Fruit fly (Drosophila melanogaster) whole organism, embryonic: Measurements from ENCODE around the gene CG31804.

ENCODE experiments used
- Aef1 ChIP-seq: fragments of 200-800 bp; sonication (Bioruptor generic); IDR thresholded peaks from 3 replicates; pipeline ENCODE4 v1.3.6; 2022; ENCODE audit warnings: missing biosample characterization, missing genetic modification characterization
- Atf-2 ChIP-seq: fragments of 200-800 bp; sonication (Bioruptor generic); optimal IDR thresholded peaks from 2 replicates; lab custom pipeline; 2016; ENCODE audit warnings: missing biosample characterization, missing genetic modification characterization
- Awh ChIP-seq: fragments of 200-800 bp; sonication (Bioruptor generic); IDR thresholded peaks from 2 replicates; pipeline ENCODE4, ENCODE4 v1.3.6; 2022; ENCODE audit warnings: missing biosample characterization, missing genetic modification characterization
- B-H2 ChIP-seq: fragments of 200-800 bp; sonication (Bioruptor generic); optimal IDR thresholded peaks from 2 replicates; lab custom pipeline; 2018; ENCODE audit warnings: missing biosample characterization, mild to moderate bottlenecking, missing genetic modification characterization
- BtbVII ChIP-seq: fragments of 200-800 bp; sonication (Bioruptor generic); optimal IDR thresholded peaks from 3 replicates; lab custom pipeline; 2017; ENCODE audit warnings: missing biosample characterization, mild to moderate bottlenecking, missing genetic modification characterization
- CG10543 ChIP-seq: fragments of 200-800 bp; sonication (Bioruptor generic); optimal IDR thresholded peaks from 3 replicates; lab custom pipeline; 2017; ENCODE audit warnings: missing biosample characterization, mild to moderate bottlenecking, missing genetic modification characterization, moderate library complexity
- CG11093 ChIP-seq: fragments of 200-800 bp; sonication (Bioruptor generic); IDR thresholded peaks from 3 replicates; pipeline ENCODE4 v1.3.6; 2022; ENCODE audit warnings: missing biosample characterization, missing genetic modification characterization
- CG11398 ChIP-seq: fragments of 200-800 bp; sonication (Bioruptor generic); optimal IDR thresholded peaks from 2 replicates; lab custom pipeline; 2016; ENCODE audit warnings: missing biosample characterization, missing genetic modification characterization
- CG12942 ChIP-seq: fragments of 200-800 bp; sonication (Bioruptor generic); optimal IDR thresholded peaks from 3 replicates; lab custom pipeline; 2016; ENCODE audit warnings: missing biosample characterization, missing genetic modification characterization
- CG14050 ChIP-seq: fragments of 200-800 bp; sonication (Bioruptor generic); IDR thresholded peaks from 3 replicates; pipeline ENCODE4 v1.3.6; 2022; ENCODE audit warnings: missing biosample characterization, missing genetic modification characterization
- CG14667 ChIP-seq: fragments of 200-800 bp; sonication (Bioruptor generic); IDR thresholded peaks from 2 replicates; pipeline ENCODE4 v1.3.6; 2022; ENCODE audit warnings: missing biosample characterization, missing genetic modification characterization
- CG31388 ChIP-seq: fragments of 200-800 bp; sonication (Bioruptor generic); optimal IDR thresholded peaks from 2 replicates; lab custom pipeline; 2016; ENCODE audit warnings: missing biosample characterization, missing genetic modification characterization
- CG42726 ChIP-seq: fragments of 200-800 bp; sonication (Bioruptor generic); IDR thresholded peaks from 2 replicates; pipeline ENCODE4 v1.3.6; 2022; ENCODE audit warnings: missing biosample characterization, missing genetic modification characterization; ENCODE audit not compliant: partially characterized antibody
- CG6654 ChIP-seq: fragments of 200-800 bp; sonication (Bioruptor generic); optimal IDR thresholded peaks from 2 replicates; lab custom pipeline; 2017; ENCODE audit warnings: missing biosample characterization, mild to moderate bottlenecking, missing genetic modification characterization
- CG6813 ChIP-seq: fragments of 200-800 bp; sonication (Bioruptor generic); optimal IDR thresholded peaks from 2 replicates; lab custom pipeline; 2017; ENCODE audit warnings: missing biosample characterization, missing genetic modification characterization, mild to moderate bottlenecking, moderate library complexity, missing genetic modification reagents
- CG8388 ChIP-seq: fragments of 200-800 bp; sonication (Bioruptor generic); optimal IDR thresholded peaks from 2 replicates; lab custom pipeline; 2019; ENCODE audit warnings: missing biosample characterization, mild to moderate bottlenecking, missing genetic modification characterization, moderate library complexity
- CG9727 ChIP-seq: fragments of 200-800 bp; sonication (Bioruptor generic); optimal IDR thresholded peaks from 3 replicates; lab custom pipeline; 2017; ENCODE audit warnings: missing biosample characterization, mild to moderate bottlenecking, missing genetic modification characterization
- CHES-1-like ChIP-seq: fragments of 200-800 bp; sonication (Bioruptor generic); optimal IDR thresholded peaks from 2 replicates; lab custom pipeline; 2016; ENCODE audit warnings: missing biosample characterization, missing genetic modification characterization
- D19B ChIP-seq: fragments of 200-800 bp; sonication (Bioruptor generic); optimal IDR thresholded peaks from 2 replicates; lab custom pipeline; 2017; ENCODE audit warnings: missing biosample characterization, mild to moderate bottlenecking, missing genetic modification characterization
- E2f1 ChIP-seq: fragments of 200-800 bp; sonication (Bioruptor generic); IDR thresholded peaks from 2 replicates; pipeline ENCODE4 v1.3.6; 2022; ENCODE audit warnings: missing biosample characterization, missing genetic modification characterization
- H15 ChIP-seq: fragments of 200-800 bp; sonication (Bioruptor generic); IDR thresholded peaks from 3 replicates; pipeline ENCODE4 v1.3.6; 2022; ENCODE audit warnings: missing biosample characterization, missing genetic modification characterization
- HLH3B ChIP-seq: fragments of 200-800 bp; sonication (Bioruptor generic); IDR thresholded peaks from 2 replicates; pipeline ENCODE4 v1.3.6; 2022; ENCODE audit warnings: missing biosample characterization, missing genetic modification characterization
- Hmx ChIP-seq: fragments of 200-800 bp; sonication (Bioruptor generic); optimal IDR thresholded peaks from 2 replicates; lab custom pipeline; 2016; ENCODE audit warnings: missing biosample characterization, missing genetic modification characterization
- Hr39 ChIP-seq: fragments of >200 bp; optimal IDR thresholded peaks from 2 replicates; lab custom pipeline; 2017
- Nf-YC ChIP-seq: fragments of 200-800 bp; optimal IDR thresholded peaks from 3 replicates; lab custom pipeline; 2019; ENCODE audit warnings: missing biosample characterization, mild to moderate bottlenecking, missing genetic modification characterization, moderate library complexity
- Xbp1 ChIP-seq: fragments of 200-800 bp; sonication (Bioruptor generic); optimal IDR thresholded peaks from 3 replicates; lab custom pipeline; 2016; ENCODE audit warnings: missing biosample characterization, mild to moderate bottlenecking, missing genetic modification characterization
- ab ChIP-seq: fragments of 200-800 bp; sonication (Bioruptor generic); optimal IDR thresholded peaks from 2 replicates; lab custom pipeline; 2016; ENCODE audit warnings: missing biosample characterization, missing genetic modification characterization
- ac ChIP-seq: fragments of 200-800 bp; sonication (Bioruptor generic); optimal IDR thresholded peaks from 3 replicates; lab custom pipeline; 2017; ENCODE audit warnings: missing biosample characterization, mild to moderate bottlenecking, missing genetic modification characterization
- bigmax ChIP-seq: fragments of 200-800 bp; sonication (Bioruptor generic); optimal IDR thresholded peaks from 2 replicates; lab custom pipeline; 2018; ENCODE audit warnings: missing biosample characterization, mild to moderate bottlenecking, missing genetic modification characterization
- cas ChIP-seq: fragments of 200-800 bp; sonication (Bioruptor generic); IDR thresholded peaks from 2 replicates; pipeline ENCODE4 v1.3.6; 2022; ENCODE audit warnings: missing biosample characterization, missing genetic modification characterization
- cg ChIP-seq: fragments of 200-800 bp; sonication (Bioruptor generic); optimal IDR thresholded peaks from 3 replicates; lab custom pipeline; 2019; ENCODE audit warnings: missing biosample characterization, mild to moderate bottlenecking, missing genetic modification characterization, moderate library complexity
- ci ChIP-seq: fragments of 200-800 bp; sonication (Bioruptor generic); IDR thresholded peaks from 3 replicates; pipeline ENCODE4 v1.3.6; 2022; ENCODE audit warnings: missing biosample characterization, missing genetic modification characterization
- dmrt11E ChIP-seq: fragments of 200-800 bp; sonication (Bioruptor generic); optimal IDR thresholded peaks from 3 replicates; lab custom pipeline; 2018; ENCODE audit warnings: missing biosample characterization, mild to moderate bottlenecking, missing genetic modification characterization, moderate library complexity
- dpn ChIP-seq, 2 experiments: fragments of 200-800 bp; sonication (Bioruptor generic); optimal IDR thresholded peaks; 3 replicates each; lab custom pipeline; 2016; ENCODE audit warnings: missing biosample characterization in 2 of 2, missing genetic modification characterization in 2 of 2
- emc ChIP-seq: fragments of 200-800 bp; sonication (Bioruptor generic); optimal IDR thresholded peaks from 2 replicates; lab custom pipeline; 2016; ENCODE audit warnings: missing biosample characterization, missing genetic modification characterization
- ftz-f1 ChIP-seq: fragments of 200-800 bp; sonication (Bioruptor generic); optimal IDR thresholded peaks from 2 replicates; lab custom pipeline; 2016; ENCODE audit warnings: missing biosample characterization, missing genetic modification characterization
- gcm ChIP-seq: fragments of 200-800 bp; sonication (Bioruptor generic); optimal IDR thresholded peaks from 2 replicates; lab custom pipeline; 2019; ENCODE audit warnings: missing biosample characterization, mild to moderate bottlenecking, missing genetic modification characterization, moderate library complexity
- ind ChIP-seq: fragments of 200-800 bp; sonication (Bioruptor generic); optimal IDR thresholded peaks from 3 replicates; lab custom pipeline; 2016; ENCODE audit warnings: missing biosample characterization, missing genetic modification characterization
- kay ChIP-seq: fragments of 200-800 bp; sonication (Bioruptor generic); optimal IDR thresholded peaks from 2 replicates; lab custom pipeline; 2016; ENCODE audit warnings: missing biosample characterization, missing genetic modification characterization
- kni ChIP-seq: fragments of 200-800 bp; sonication (Bioruptor generic); optimal IDR thresholded peaks from 3 replicates; lab custom pipeline; 2017; ENCODE audit warnings: mild to moderate bottlenecking, missing biosample characterization, missing genetic modification reagents, missing genetic modification characterization
- knrl ChIP-seq: fragments of 200-800 bp; sonication (Bioruptor generic); IDR thresholded peaks from 3 replicates; pipeline ENCODE4 v1.3.6; 2022; ENCODE audit warnings: missing biosample characterization, missing genetic modification characterization; ENCODE audit not compliant: partially characterized antibody
- lmd ChIP-seq: fragments of 200-800 bp; sonication (Bioruptor generic); IDR thresholded peaks from 2 replicates; pipeline ENCODE4 v1.3.6; 2022; ENCODE audit warnings: missing biosample characterization, missing genetic modification characterization
- lov ChIP-seq, 2 experiments: fragments of 200-800 bp in 1 of 2; fragments of >200 bp in 1 of 2; sonication (Bioruptor generic) in 1 of 2; IDR thresholded peaks in 1 of 2; optimal IDR thresholded peaks in 1 of 2; 2 replicates in 1 of 2; 3 replicates in 1 of 2; pipeline versions ENCODE4 v1.3.6 to Lab custom; 2017 to 2022; ENCODE audit warnings: missing biosample characterization in 1 of 2, missing genetic modification characterization in 1 of 2
- nom ChIP-seq: fragments of 200-800 bp; sonication (Bioruptor generic); optimal IDR thresholded peaks from 2 replicates; lab custom pipeline; 2017; ENCODE audit warnings: missing biosample characterization, missing genetic modification characterization, mild to moderate bottlenecking, moderate library complexity, missing genetic modification reagents
- phol ChIP-seq: fragments of 200-800 bp; sonication (Bioruptor generic); optimal IDR thresholded peaks from 3 replicates; lab custom pipeline; 2018; ENCODE audit warnings: missing biosample characterization, mild to moderate bottlenecking, missing genetic modification characterization, moderate library complexity
- pzg ChIP-seq: fragments of 200-800 bp; sonication (Bioruptor generic); optimal IDR thresholded peaks from 3 replicates; lab custom pipeline; 2018; ENCODE audit warnings: missing biosample characterization, mild to moderate bottlenecking, missing genetic modification characterization, moderate library complexity
- sc ChIP-seq, 3 experiments: fragments of >200 bp in 2 of 3; fragments of 200-800 bp in 1 of 3; sonication (Bioruptor generic) in 1 of 3; optimal IDR thresholded peaks; 2 replicates in 2 of 3; 3 replicates in 1 of 3; lab custom pipeline; 2017; ENCODE audit warnings: mild to moderate bottlenecking in 1 of 3, missing biosample characterization in 1 of 3, missing genetic modification characterization in 1 of 3, missing genetic modification reagents in 1 of 3
- sens-2 ChIP-seq: fragments of 200-800 bp; sonication (Bioruptor generic); IDR thresholded peaks from 2 replicates; pipeline ENCODE4 v1.3.6; 2022; ENCODE audit warnings: missing biosample characterization, missing genetic modification characterization
- tgo ChIP-seq: fragments of 200-800 bp; sonication (Bioruptor generic); IDR thresholded peaks from 3 replicates; pipeline ENCODE4 v1.3.6; 2022; ENCODE audit warnings: missing biosample characterization, missing genetic modification characterization
- zen ChIP-seq: fragments of 200-800 bp; sonication (Bioruptor generic); optimal IDR thresholded peaks from 3 replicates; lab custom pipeline; 2018; ENCODE audit warnings: missing biosample characterization, mild to moderate bottlenecking, missing genetic modification characterization, moderate library complexity

Gene CG31804

dm6 chr2L:17382318-17382717 lies 19.0 kb downstream of the CG31804 start (continued):
- TF ChIP-seq knrl (GFP tag; lab: Robert Waterston, UW) (no peak), cas (GFP tag; lab: Robert Waterston, UW) (no peak), ind (GFP tag; lab: Kevin White, UChicago) (peak; percentile 74), BtbVII (GFP tag; lab: Kevin White, UChicago) (peak; percentile 60), CG31388 (GFP tag; lab: Kevin White, UChicago) (peak; percentile 3), CG6654 (GFP tag; lab: Kevin White, UChicago) (peak; percentile 46), ab (GFP tag; lab: Kevin White, UChicago) (no peak), Nf-YC (tag; lab: Kevin White, UChicago) (peak; percentile 73), Hmx (GFP tag; lab: Kevin White, UChicago) (peak; percentile 7), kni (GFP tag; lab: Kevin White, UChicago) (peak; percentile 38), CG11093 (GFP tag; lab: Robert Waterston, UW) (0 out of 3 replicates have a peak, but pooled peaks have one; percentile 28), CG9727 (GFP tag; lab: Kevin White, UChicago) (peak; percentile 73), nom (GFP tag; lab: Kevin White, UChicago) (no peak), dmrt11E (tag; lab: Kevin White, UChicago) (peak; percentile 86), CG11398 (no peak), zen (peak; percentile 78), Aef1 (GFP tag; lab: Robert Waterston, UW) (0 out of 3 replicates have a peak, but pooled peaks have one; percentile 10), CG14050 (GFP tag; lab: Robert Waterston, UW) (no peak), Hr39 (no peak), D19B (peak; percentile 46), kay (GFP tag; lab: Kevin White, UChicago) (no peak), phol (tag; lab: Kevin White, UChicago) (peak; percentile 86), lov (optimal IDR thresholded peaks at IDR 0.05; lab: Kevin White, UChicago) (no peak), lov (GFP tag; IDR thresholded peaks at IDR 0.05; lab: Robert Waterston, UW) (no peak), dpn (GFP tag; optimal IDR thresholded peaks at IDR 0.05; lab: Kevin White, UChicago) (peak; percentile 9 to 78), ftz-f1 (GFP tag; lab: Kevin White, UChicago) (no peak), tgo (GFP tag; lab: Robert Waterston, UW) (0 out of 3 replicates have a peak, but pooled peaks have one; percentile 28), CG12942 (GFP tag; lab: Kevin White, UChicago) (peak; percentile 31), gcm (peak; percentile 83), bigmax (GFP tag; lab: Kevin White, UChicago) (no peak), B-H2 (GFP tag; lab: Kevin White, UChicago) (peak; percentile 69), CG6813 (GFP tag; lab: Kevin White, UChicago) (peak; percentile 83), CG10543 (GFP tag; lab: Kevin White, UChicago) (peak; percentile 70), Xbp1 (GFP tag; lab: Kevin White, UChicago) (peak; percentile 58), CHES-1-like (GFP tag; lab: Kevin White, UChicago) (peak; percentile 47), emc (GFP tag; lab: Kevin White, UChicago) (no peak), ci (peak; percentile 48; the same call in 1 of the 3 replicates), HLH3B (no peak), H15 (GFP tag; lab: Robert Waterston, UW) (peak; percentile 61; the same call in 1 of the 3 replicates), CG14667 (GFP tag; lab: Robert Waterston, UW) (0 out of 2 replicates have a peak, but pooled peaks have one; percentile 4), CG8388 (GFP tag; lab: Kevin White, UChicago) (peak; percentile 74), lmd (GFP tag; lab: Robert Waterston, UW) (peak; percentile 43), sens-2 (no peak), cg (GFP tag; lab: Kevin White, UChicago) (peak; percentile 26), CG42726 (GFP tag; lab: Robert Waterston, UW) (no peak), Awh (GFP tag; lab: Robert Waterston, UW) (no peak), pzg (no peak), Atf-2 (GFP tag; lab: Kevin White, UChicago) (peak; percentile 36), ac (GFP tag; lab: Kevin White, UChicago) (peak; percentile 46), sc (optimal IDR thresholded peaks at IDR 0.05; lab: Kevin White, UChicago) (no peak), sc (GFP tag; optimal IDR thresholded peaks at IDR 0.05; lab: Kevin White, UChicago) (peak; percentile 59), E2f1 (GFP tag; lab: Robert Waterston, UW) (peak; percentile 47; the same call in 1 of the 2 replicates)
